Fruit fly (Drosophila melanogaster) Kc167 (cell line): ENCODE measurements around the gene CG17169.

Source experiments
- Myc ChIP-seq: fragments of >200 bp; optimal IDR thresholded peaks from 2 replicates; lab custom pipeline; 2017; ENCODE audit warnings: missing external identifiers
- Sin3A ChIP-seq: fragments of >200 bp; optimal IDR thresholded peaks from 2 replicates; lab custom pipeline; 2018; ENCODE audit warnings: missing external identifiers
- h ChIP-seq: fragments of >200 bp; optimal IDR thresholded peaks from 3 replicates; lab custom pipeline; 2018; ENCODE audit warnings: missing external identifiers
- insv ChIP-seq: fragments of >200 bp; optimal IDR thresholded peaks from 3 replicates; lab custom pipeline; 2018; ENCODE audit warnings: missing external identifiers
- psq ChIP-seq: fragments of >200 bp; optimal IDR thresholded peaks from 2 replicates; lab custom pipeline; 2017; ENCODE audit warnings: missing external identifiers
- ttk ChIP-seq: sonication (Bioruptor generic); optimal IDR thresholded peaks from 2 replicates; lab custom pipeline; 2017; ENCODE audit warnings: missing external identifiers

Gene CG17169

dm6 chrX:23084372-23084771 is at the start of gene CG17169:
Gene CG17169, plus strand, starts transcription at chrX:23084672.
- no peak for TF ChIP-seq insv (lab: Kevin White, UChicago)
- TF ChIP-seq psq (lab: Kevin White, UChicago), result no peak
- no peak for TF ChIP-seq Myc
- TF ChIP-seq h, result no peak
- TF ChIP-seq Sin3A (lab: Kevin White, UChicago), result no peak
- TF ChIP-seq ttk (lab: Kevin White, UChicago), result no peak

DNA sequence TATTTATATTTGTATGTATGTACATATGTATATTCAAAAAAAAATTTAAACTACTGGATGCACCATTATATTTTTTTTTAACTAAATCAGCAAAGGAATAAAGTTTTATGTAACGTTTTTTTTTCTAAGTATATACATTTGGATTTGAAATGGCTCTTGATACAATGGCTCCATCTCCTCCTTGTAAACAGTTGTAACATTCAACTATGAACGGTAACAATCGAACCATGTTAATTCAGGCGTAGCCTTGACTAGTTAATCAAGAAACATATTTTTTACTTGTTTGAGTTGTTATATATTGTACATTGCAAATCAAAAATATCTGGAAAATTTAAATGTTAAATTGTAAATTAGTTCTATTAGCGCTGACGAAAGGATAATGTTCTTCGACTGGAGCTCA is 48.7 kb upstream of the CG17169 start, which contains the start of gene CG12061:
Gene CG12061 (plus strand): TSS at position 301 of the 400 bp plus-strand sequence.
- TF ChIP-seq psq (lab: Kevin White, UChicago) (no peak), insv (lab: Kevin White, UChicago) (no peak), Myc (no peak), h (no peak), ttk (lab: Kevin White, UChicago) (no peak), Sin3A (lab: Kevin White, UChicago) (no peak)

DNA sequence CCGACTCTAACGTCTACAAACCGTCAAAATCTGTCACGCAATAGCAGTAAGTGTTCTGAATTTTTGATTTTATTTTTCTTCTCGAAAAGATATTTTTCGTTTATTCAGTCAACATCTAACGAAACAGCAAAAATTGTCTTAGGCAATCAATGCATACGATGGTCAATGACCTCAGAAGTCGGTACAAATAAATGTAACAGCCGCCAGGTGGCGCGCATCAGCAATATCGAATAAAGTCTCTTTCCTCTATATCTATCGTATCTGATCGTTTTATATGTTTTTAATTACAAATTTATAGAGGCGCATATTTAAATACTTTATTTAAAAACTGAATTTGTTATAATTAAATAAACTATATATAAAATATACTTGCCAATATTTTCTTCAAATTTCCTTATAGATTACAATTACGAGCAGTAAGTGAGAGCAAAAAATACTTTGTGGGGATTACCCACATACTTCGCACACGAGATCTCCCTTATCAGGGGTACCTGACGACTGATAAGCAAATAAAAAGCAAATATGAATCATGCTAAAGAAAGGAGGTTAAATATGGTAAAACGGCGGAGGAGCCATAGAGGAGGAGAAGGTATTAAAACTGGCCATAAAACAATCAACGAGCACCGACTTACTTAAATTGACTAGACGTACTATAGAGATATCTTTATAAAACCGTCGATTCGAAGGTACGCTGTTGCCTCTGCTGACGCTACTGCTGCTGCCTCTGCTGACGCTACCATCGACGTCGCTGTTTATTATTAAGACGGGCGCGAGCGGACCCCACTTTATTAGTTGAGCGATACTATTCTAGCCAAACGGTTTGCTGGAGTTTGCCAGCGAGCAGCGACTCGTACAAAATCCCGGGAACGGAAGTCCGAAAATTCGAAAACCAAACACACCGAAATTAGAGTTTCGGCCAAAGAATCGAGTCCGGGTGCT is 16.7 kb upstream of the CG17169 start, which contains the start of gene CG17167:
Gene CG17167 (plus strand): TSS at position 781 of the 939 bp plus-strand sequence.
- TF ChIP-seq Sin3A (lab: Kevin White, UChicago) (no peak), Myc (no peak), ttk (lab: Kevin White, UChicago) (no peak), insv (lab: Kevin White, UChicago) (no peak), psq (lab: Kevin White, UChicago) (no peak), h (no peak)

DNA sequence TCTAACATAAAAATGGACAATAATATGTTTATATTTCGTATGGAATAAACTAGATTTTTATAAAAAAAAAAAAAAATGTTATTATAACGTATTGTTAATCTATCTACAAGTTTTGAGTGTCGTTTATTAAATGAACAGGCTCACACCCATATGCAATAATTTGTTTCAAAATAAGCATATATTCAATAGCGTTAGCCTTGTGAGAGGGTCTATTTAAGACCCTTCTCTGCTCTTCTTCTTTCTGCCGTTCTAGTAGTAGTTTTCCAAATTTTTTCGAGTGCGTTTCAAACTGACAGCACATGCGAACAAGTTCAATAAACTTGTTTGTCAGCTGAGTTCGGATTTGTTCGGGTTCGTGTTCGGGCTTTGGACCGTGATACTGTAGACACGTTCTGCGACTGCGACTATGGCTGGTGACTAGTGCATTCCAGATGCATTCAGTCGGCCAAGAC is 13.2 kb upstream of the CG17169 start:
- TF ChIP-seq Myc (no peak), psq (lab: Kevin White, UChicago) (no peak), h (no peak), insv (lab: Kevin White, UChicago) (no peak), Sin3A (lab: Kevin White, UChicago) (no peak), ttk (lab: Kevin White, UChicago) (no peak)

DNA sequence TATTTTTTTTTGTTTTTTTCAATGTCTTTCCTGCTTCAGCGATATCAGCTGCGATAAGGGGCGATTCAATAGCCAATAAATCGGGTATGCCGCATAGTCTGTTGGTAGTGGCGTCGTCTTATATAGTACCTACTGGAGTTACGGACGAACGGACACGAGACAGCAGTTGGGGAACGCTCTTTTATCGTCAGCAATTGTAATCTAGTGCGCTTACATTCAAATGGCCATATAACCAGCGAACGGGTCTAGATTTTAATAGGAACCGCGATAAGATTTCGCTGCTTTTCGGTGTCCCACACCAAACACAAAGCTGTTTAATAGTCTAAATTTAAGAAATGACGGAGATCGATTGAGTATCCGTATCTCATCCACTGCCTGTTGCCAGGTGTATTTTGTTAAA is 11.1 kb upstream of the CG17169 start:
- TF ChIP-seq psq (lab: Kevin White, UChicago) (no peak), Sin3A (lab: Kevin White, UChicago) (no peak), Myc (no peak), h (no peak), insv (lab: Kevin White, UChicago) (no peak), ttk (lab: Kevin White, UChicago) (no peak)

dm6 chrX:23082407-23082905 is 2.0 kb upstream of the CG17169 start, which contains the start of the genes CG17163 and CG17168:
Gene CG17163, minus strand, starts transcription at chrX:23082709.
Gene CG17168, plus strand, starts transcription at chrX:23082738.
- TF ChIP-seq insv (lab: Kevin White, UChicago) (no peak), Myc (no peak), psq (lab: Kevin White, UChicago) (no peak), h (no peak), ttk (lab: Kevin White, UChicago) (no peak), Sin3A (lab: Kevin White, UChicago) (no peak)

DNA sequence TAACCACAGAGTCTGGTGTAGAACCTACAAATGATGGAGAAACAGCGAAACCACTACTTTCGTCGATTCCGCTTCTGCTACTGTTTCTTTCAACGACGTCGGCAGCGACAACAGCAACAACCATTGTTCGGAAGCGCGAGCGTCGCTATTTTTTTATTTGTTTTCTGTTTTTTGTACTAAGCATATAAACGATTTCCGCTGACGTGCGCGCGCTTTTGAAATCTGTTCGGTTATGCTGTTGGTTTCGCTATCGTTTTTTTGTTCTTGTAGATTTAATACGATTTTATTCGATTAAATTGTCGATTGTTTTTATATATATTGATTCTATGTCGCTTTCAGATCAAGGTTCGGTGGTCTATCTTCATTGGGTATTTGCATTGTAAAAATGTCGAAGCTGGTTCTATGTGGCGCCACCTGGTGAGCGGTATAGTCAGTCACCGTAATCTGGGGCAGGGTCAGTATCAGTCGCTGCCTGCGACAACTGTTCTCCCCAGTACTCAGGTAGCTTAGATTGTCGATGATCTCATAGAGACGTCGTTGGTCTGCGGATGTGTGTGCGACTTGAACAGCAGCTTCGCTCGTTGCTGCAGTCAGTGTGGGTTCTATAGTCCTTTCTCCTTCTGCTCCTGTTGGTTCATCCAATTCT is 4.7 kb downstream of the CG17169 start:
- TF ChIP-seq ttk (lab: Kevin White, UChicago) (no peak), h (no peak), insv (lab: Kevin White, UChicago) (no peak), Myc (no peak), psq (lab: Kevin White, UChicago) (no peak), Sin3A (lab: Kevin White, UChicago) (no peak)

dm6 chrX:23090474-23090873 is 6.0 kb downstream of the CG17169 start:
- no peak for TF ChIP-seq insv (lab: Kevin White, UChicago)
- TF ChIP-seq ttk (lab: Kevin White, UChicago), result no peak
- no peak for TF ChIP-seq Sin3A (lab: Kevin White, UChicago)
- TF ChIP-seq h, result no peak

DNA sequence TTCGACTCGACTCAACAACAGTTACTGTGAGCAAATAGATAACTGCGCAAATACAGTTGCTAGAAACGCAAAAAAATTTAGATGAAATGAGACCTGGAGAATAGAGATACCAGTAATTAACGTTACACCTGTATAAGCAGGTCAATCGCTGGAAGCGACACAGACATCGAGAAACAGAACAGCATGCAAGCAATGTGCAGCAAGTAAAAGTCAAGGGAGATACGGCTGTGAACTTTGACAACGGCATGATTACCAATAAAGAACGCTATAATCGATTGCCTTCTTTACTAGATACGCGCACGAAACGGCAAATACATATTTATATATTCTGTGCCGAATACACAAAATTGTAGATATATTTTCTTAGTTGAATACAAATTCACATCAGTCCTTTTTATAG is 6.8 kb downstream of the CG17169 start:
- TF ChIP-seq Sin3A (lab: Kevin White, UChicago), result no peak
- TF ChIP-seq h, result no peak
- no peak for TF ChIP-seq insv (lab: Kevin White, UChicago)
- TF ChIP-seq psq (lab: Kevin White, UChicago), result no peak
- no peak for TF ChIP-seq Myc
- TF ChIP-seq ttk (lab: Kevin White, UChicago), result no peak

DNA sequence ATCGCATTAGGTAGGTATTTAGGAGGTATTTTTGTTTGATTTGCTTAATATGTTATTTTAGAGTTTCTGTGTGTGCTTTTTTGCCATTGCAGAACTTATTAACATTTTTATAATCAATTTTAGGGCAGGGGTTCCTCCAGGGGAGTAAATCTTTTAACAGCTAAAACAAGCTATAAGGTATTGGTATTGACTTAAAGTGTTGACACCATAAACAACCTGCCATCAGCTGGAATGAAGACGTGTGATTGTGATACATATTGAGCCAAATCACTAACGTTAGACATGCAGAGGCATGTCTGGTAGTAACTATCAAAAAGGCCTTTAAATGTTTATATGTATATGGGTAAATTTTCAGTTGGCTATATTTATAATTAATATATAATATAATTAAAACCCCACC is 7.3 kb downstream of the CG17169 start:
- TF ChIP-seq psq (lab: Kevin White, UChicago), result no peak
- TF ChIP-seq Myc, result no peak
- TF ChIP-seq ttk (lab: Kevin White, UChicago), result no peak
- no peak for TF ChIP-seq Sin3A (lab: Kevin White, UChicago)
- no peak for TF ChIP-seq insv (lab: Kevin White, UChicago)

DNA sequence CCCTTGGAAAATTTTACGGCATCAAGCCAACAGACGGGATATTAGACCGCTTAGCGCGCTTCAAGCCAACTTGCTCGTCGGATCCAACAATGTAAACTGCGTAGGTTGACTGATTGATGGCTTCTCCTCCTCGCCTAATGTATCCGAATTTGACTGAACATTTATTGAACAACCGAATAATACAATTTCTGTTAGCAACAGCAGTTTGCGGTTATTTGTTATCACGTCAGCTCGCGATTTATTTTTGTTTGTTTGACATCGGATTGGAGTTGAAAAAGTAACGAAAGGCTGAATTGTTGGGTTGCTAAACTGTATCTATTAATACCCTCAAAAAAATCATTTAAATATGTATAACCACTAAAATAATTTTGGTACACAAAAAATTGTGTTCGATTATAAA is 8.1 kb downstream of the CG17169 start, which contains the start of gene CG17159:
Gene CG17159 (minus strand): TSS at position 101 of the 400 bp plus-strand sequence.
- TF ChIP-seq psq (lab: Kevin White, UChicago) (no peak), Sin3A (lab: Kevin White, UChicago) (no peak), insv (lab: Kevin White, UChicago) (no peak), Myc (no peak), ttk (lab: Kevin White, UChicago) (no peak), h (no peak)
